Worm (Caenorhabditis elegans) whole organism, L4 larva: ENCODE results near the gene K03H1.7.

Experiments used
- F26F4.8 ChIP-seq: fragments of 200-800 bp; sonication (Bioruptor generic); conservative IDR thresholded peaks from 2 replicates; pipeline ENCODE4 v1.3.6; 2022; ENCODE audit warnings: missing genetic modification characterization, missing compliant biosample characterization
- F37D6.2 ChIP-seq: sonication (generic microtip); optimal IDR thresholded peaks from 2 replicates; lab custom pipeline; 2016; ENCODE audit warnings: mild to moderate bottlenecking, missing genetic modification characterization, missing compliant biosample characterization
- Y48G9A.11 ChIP-seq: fragments of 200-800 bp; sonication (Bioruptor generic); IDR thresholded peaks from 2 replicates; pipeline ENCODE4 v1.3.6; 2022; ENCODE audit warnings: missing genetic modification reagents, missing genetic modification characterization, missing compliant biosample characterization
- aha-1 ChIP-seq: fragments of 150-350 bp; peaks from one replicate; lab custom pipeline; 2014; ENCODE audit warnings: missing biosample characterization, missing genetic modification characterization
- ceh-20 ChIP-seq: fragments of 200-800 bp; sonication (Bioruptor generic); IDR thresholded peaks from 2 replicates; pipeline ENCODE4 v1.3.6; 2022; ENCODE audit warnings: missing genetic modification reagents, missing genetic modification characterization, missing compliant biosample characterization
- ceh-44 ChIP-seq: fragments of 200-800 bp; sonication (Bioruptor generic); IDR thresholded peaks from 2 replicates; pipeline ENCODE4 v1.3.6; 2022; ENCODE audit warnings: missing genetic modification reagents, missing genetic modification characterization, missing compliant biosample characterization
- ceh-82 ChIP-seq: sonication (generic microtip); optimal IDR thresholded peaks from 2 replicates; lab custom pipeline; 2017; ENCODE audit warnings: missing biosample characterization, missing genetic modification characterization
- daf-16 ChIP-seq, 3 experiments: sonication (generic microtip); optimal IDR thresholded peaks; 2 replicates each; lab custom pipeline; 2016 to 2017; ENCODE audit warnings: missing genetic modification characterization in 3 of 3, missing genetic modification reagents in 3 of 3, mild to moderate bottlenecking in 2 of 3, missing compliant biosample characterization in 2 of 3, missing biosample characterization in 1 of 3, moderate library complexity in 1 of 3
- daf-19 ChIP-seq: fragments of 200-800 bp; sonication (Bioruptor generic); conservative IDR thresholded peaks from 2 replicates; pipeline ENCODE4 v1.3.6; 2022; ENCODE audit warnings: missing genetic modification characterization, missing compliant biosample characterization
- dmd-6 ChIP-seq: fragments of 200-800 bp; sonication (Bioruptor generic); IDR thresholded peaks from 2 replicates; pipeline ENCODE4 v1.3.6; 2022; ENCODE audit warnings: missing genetic modification reagents, missing genetic modification characterization, missing compliant biosample characterization
- dmd-8 ChIP-seq: fragments of 200-800 bp; sonication (Bioruptor generic); IDR thresholded peaks from 2 replicates; pipeline ENCODE4 v1.3.6; 2022; ENCODE audit warnings: missing genetic modification characterization, missing compliant biosample characterization
- dpl-1 ChIP-seq: fragments of 150-350 bp; optimal IDR thresholded peaks from 2 replicates; lab custom pipeline; 2014; ENCODE audit warnings: missing biosample characterization, missing genetic modification reagents, missing genetic modification characterization
- dve-1 ChIP-seq: sonication (generic microtip); optimal IDR thresholded peaks from 2 replicates; lab custom pipeline; 2017; ENCODE audit warnings: antibody characterized with exemption, mild to moderate bottlenecking, missing genetic modification characterization, missing compliant biosample characterization; ENCODE audit not compliant: insufficient read depth
- egl-27 ChIP-seq: sonication (generic microtip); optimal IDR thresholded peaks from 3 replicates; lab custom pipeline; 2017; ENCODE audit warnings: missing biosample characterization, missing genetic modification reagents, missing genetic modification characterization
- fos-1 ChIP-seq: fragments of 150-350 bp; optimal IDR thresholded peaks from 2 replicates; lab custom pipeline; 2014; ENCODE audit warnings: missing biosample characterization, missing genetic modification characterization
- hlh-11 ChIP-seq: fragments of 200-800 bp; sonication (Bioruptor generic); optimal IDR thresholded peaks from 2 replicates; lab custom pipeline; 2018; ENCODE audit warnings: mild to moderate bottlenecking, missing genetic modification characterization, missing compliant biosample characterization
- hlh-30 ChIP-seq: sonication (generic microtip); optimal IDR thresholded peaks from 2 replicates; lab custom pipeline; 2017; ENCODE audit warnings: antibody characterized with exemption, mild to moderate bottlenecking, missing genetic modification characterization, missing compliant biosample characterization; ENCODE audit not compliant: insufficient read depth
- hmg-1.1 ChIP-seq: fragments of 200-800 bp; sonication (Bioruptor generic); IDR thresholded peaks from 2 replicates; pipeline ENCODE4 v1.3.6; 2022; ENCODE audit warnings: missing genetic modification reagents, missing genetic modification characterization, missing compliant biosample characterization
- lim-7 ChIP-seq: fragments of 200-800 bp; sonication (Bioruptor generic); IDR thresholded peaks from 2 replicates; pipeline ENCODE4 v1.3.6; 2022; ENCODE audit warnings: missing genetic modification characterization, missing compliant biosample characterization
- lin-13 ChIP-seq: fragments of 150-350 bp; optimal IDR thresholded peaks from 2 replicates; lab custom pipeline; 2014; ENCODE audit warnings: missing biosample characterization, missing genetic modification reagents, missing genetic modification characterization
- lin-15B ChIP-seq: fragments of 150-350 bp; sonication (generic microtip); optimal IDR thresholded peaks from 3 replicates; lab custom pipeline; 2014; ENCODE audit warnings: missing biosample characterization, missing genetic modification characterization
- lin-29 ChIP-seq: fragments of 200-800 bp; sonication (Bioruptor generic); IDR thresholded peaks from 2 replicates; pipeline ENCODE4 v1.3.6; 2022; ENCODE audit warnings: missing genetic modification reagents, missing genetic modification characterization, missing compliant biosample characterization
- lin-38 ChIP-seq: fragments of 200-800 bp; sonication (Bioruptor generic); IDR thresholded peaks from 2 replicates; pipeline ENCODE4 v1.3.6; 2022; ENCODE audit warnings: missing genetic modification reagents, missing genetic modification characterization, missing compliant biosample characterization
- lir-3 ChIP-seq: sonication (generic microtip); optimal IDR thresholded peaks from 2 replicates; lab custom pipeline; 2016; ENCODE audit warnings: mild to moderate bottlenecking, missing genetic modification characterization, missing compliant biosample characterization
- lsy-2 ChIP-seq, 2 experiments: fragments of 150-350 bp in 1 of 2; sonication (generic microtip) in 1 of 2; optimal IDR thresholded peaks; 2 replicates each; lab custom pipeline; 2014 to 2017; ENCODE audit warnings: missing biosample characterization in 2 of 2, missing genetic modification characterization in 2 of 2
- madf-9 ChIP-seq: fragments of 200-800 bp; sonication (Bioruptor generic); conservative IDR thresholded peaks from 2 replicates; pipeline ENCODE4 v1.3.6; 2022; ENCODE audit warnings: missing genetic modification reagents, missing genetic modification characterization, missing compliant biosample characterization
- mdt-29 ChIP-seq: fragments of 200-800 bp; sonication (Bioruptor generic); IDR thresholded peaks from 2 replicates; pipeline ENCODE4 v1.3.6; 2022; ENCODE audit warnings: missing genetic modification reagents, missing genetic modification characterization, missing compliant biosample characterization
- mes-2 ChIP-seq: sonication (generic microtip); optimal IDR thresholded peaks from 2 replicates; lab custom pipeline; 2016; ENCODE audit warnings: missing genotype, mild to moderate bottlenecking, missing genetic modification characterization, missing compliant biosample characterization; ENCODE audit not compliant: poor library complexity, severe bottlenecking
- mxl-3 ChIP-seq: fragments of 200-800 bp; sonication (Bioruptor generic); optimal IDR thresholded peaks from 2 replicates; lab custom pipeline; 2018; ENCODE audit warnings: mild to moderate bottlenecking, missing genetic modification characterization, missing compliant biosample characterization
- nhr-102 ChIP-seq: sonication (generic microtip); optimal IDR thresholded peaks from 2 replicates; lab custom pipeline; 2016; ENCODE audit warnings: mild to moderate bottlenecking, missing genetic modification characterization, moderate library complexity, missing compliant biosample characterization
- nhr-11 ChIP-seq: fragments of 150-350 bp; optimal IDR thresholded peaks from 2 replicates; lab custom pipeline; 2014; ENCODE audit warnings: missing biosample characterization, missing genetic modification characterization
- nhr-111 ChIP-seq: fragments of 200-800 bp; sonication (Bioruptor generic); optimal IDR thresholded peaks from 2 replicates; lab custom pipeline; 2018; ENCODE audit warnings: mild to moderate bottlenecking, missing genetic modification characterization, missing compliant biosample characterization
- nhr-42 ChIP-seq: fragments of 200-800 bp; sonication (Bioruptor generic); IDR thresholded peaks from 2 replicates; pipeline ENCODE4 v1.3.6; 2022; ENCODE audit warnings: missing genetic modification characterization, missing compliant biosample characterization
- nhr-48 ChIP-seq: sonication (generic microtip); optimal IDR thresholded peaks from 2 replicates; lab custom pipeline; 2016; ENCODE audit warnings: mild to moderate bottlenecking, missing genetic modification characterization, missing compliant biosample characterization
- nhr-6 ChIP-seq: fragments of 150-350 bp; optimal IDR thresholded peaks from 2 replicates; lab custom pipeline; 2014; ENCODE audit warnings: missing biosample characterization, missing genetic modification characterization
- nhr-76 ChIP-seq: fragments of 150-350 bp; optimal IDR thresholded peaks from 2 replicates; lab custom pipeline; 2014; ENCODE audit warnings: missing biosample characterization, missing genetic modification characterization
- php-3 ChIP-seq: fragments of 200-800 bp; sonication (Bioruptor generic); IDR thresholded peaks from 2 replicates; pipeline ENCODE4 v1.3.6; 2022; ENCODE audit warnings: missing genetic modification reagents, missing genetic modification characterization, missing compliant biosample characterization
- pqm-1 ChIP-seq: sonication (generic microtip); optimal IDR thresholded peaks from 2 replicates; lab custom pipeline; 2017; ENCODE audit warnings: missing biosample characterization, missing genetic modification characterization
- rbr-2 ChIP-seq: sonication (generic microtip); optimal IDR thresholded peaks from 2 replicates; lab custom pipeline; 2016; ENCODE audit warnings: missing genotype, missing genetic modification characterization, missing compliant biosample characterization
- sdz-12 ChIP-seq: fragments of 200-800 bp; sonication (Bioruptor generic); optimal IDR thresholded peaks from 2 replicates; lab custom pipeline; 2018; ENCODE audit warnings: mild to moderate bottlenecking, missing genetic modification characterization, missing compliant biosample characterization
- snpc-4 ChIP-seq: fragments of 150-350 bp; optimal IDR thresholded peaks from 2 replicates; lab custom pipeline; 2014; ENCODE audit warnings: missing biosample characterization, missing genetic modification characterization
- tra-1 ChIP-seq: fragments of 200-800 bp; sonication (Bioruptor generic); IDR thresholded peaks from 2 replicates; pipeline ENCODE4 v1.3.6; 2022; ENCODE audit warnings: missing genetic modification reagents, missing genetic modification characterization, missing compliant biosample characterization
- unc-130 ChIP-seq: sonication (generic microtip); optimal IDR thresholded peaks from 2 replicates; lab custom pipeline; 2016; ENCODE audit warnings: missing genetic modification reagents, missing genetic modification characterization, missing compliant biosample characterization
- unc-39 ChIP-seq: sonication (generic microtip); optimal IDR thresholded peaks from 2 replicates; lab custom pipeline; 2017; ENCODE audit warnings: missing biosample characterization, missing genetic modification characterization
- unc-62 ChIP-seq, 3 experiments: fragments of 150-350 bp in 1 of 3; sonication (generic microtip); optimal IDR thresholded peaks in 2 of 3; peaks in 1 of 3; 1 replicate in 1 of 3; 2 replicates in 2 of 3; lab custom pipeline; 2014 to 2017; ENCODE audit warnings: missing biosample characterization in 3 of 3, missing genetic modification characterization in 3 of 3, missing genetic modification reagents in 3 of 3, missing genotype in 1 of 3
- zag-1 ChIP-seq: fragments of 150-350 bp; optimal IDR thresholded peaks from 2 replicates; lab custom pipeline; 2014; ENCODE audit warnings: missing biosample characterization, missing genetic modification characterization
- ztf-11 ChIP-seq: fragments of 150-350 bp; optimal IDR thresholded peaks from 2 replicates; lab custom pipeline; 2014; ENCODE audit warnings: missing biosample characterization, missing genetic modification characterization

Gene K03H1.7

ce11 chrIII:9928777-9929176, 18.4 kb upstream of the K03H1.7 start, which contains the start of gene ttr-1:
ttr-1 (plus strand) TSS chrIII:9929077.
- TF ChIP-seq nhr-76 (tag; lab: Kevin White, UChicago) (no peak), nhr-111 (GFP tag; lab: Kevin White, UChicago) (no peak), lir-3 (no peak)

- TF ChIP-seq nhr-42 (GFP tag; lab: Robert Waterston, UW) (no peak), aha-1 (tag; lab: Kevin White, UChicago) (peak; percentile 84)
These were observed 17.7 kb upstream of the K03H1.7 start for ce11 chrIII:9929525-9929924.

ce11 chrIII:9930406-9930805, 16.8 kb upstream of the K03H1.7 start:
- TF ChIP-seq dpl-1 (peak; percentile 27), hlh-11 (tag; lab: Kevin White, UChicago) (peak; percentile 85), sdz-12 (GFP tag; lab: Kevin White, UChicago) (no peak), aha-1 (tag; lab: Kevin White, UChicago) (no peak), rbr-2 (tag; lab: Kevin White, UChicago) (no peak), nhr-6 (tag; lab: Kevin White, UChicago) (no peak), dmd-6 (GFP tag; lab: Robert Waterston, UW) (peak; percentile 67; the same call in 1 of the 2 replicates), madf-9 (GFP tag; lab: Robert Waterston, UW) (no peak), dmd-8 (GFP tag; lab: Robert Waterston, UW) (no peak), mes-2 (peak; percentile 62), ztf-11 (no peak), egl-27 (tag; lab: Kevin White, UChicago) (no peak), mdt-29 (no peak), unc-39 (no peak), F26F4.8 (GFP tag; lab: Robert Waterston, UW) (no peak), Y48G9A.11 (GFP tag; lab: Robert Waterston, UW) (no peak), pqm-1 (tag; lab: Kevin White, UChicago) (peak; percentile 95), hmg-1.1 (GFP tag; lab: Robert Waterston, UW) (no peak), lin-29 (GFP tag; lab: Robert Waterston, UW) (no peak), lim-7 (GFP tag; lab: Robert Waterston, UW) (no peak), unc-130 (GFP tag; lab: Kevin White, UChicago) (no peak), php-3 (GFP tag; lab: Robert Waterston, UW) (peak; percentile 60), mxl-3 (GFP tag; lab: Kevin White, UChicago) (peak; percentile 11), fos-1 (tag; lab: Kevin White, UChicago) (no peak), lin-13 (GFP tag; lab: Kevin White, UChicago) (no peak), nhr-102 (peak; percentile 57), ceh-44 (GFP tag; lab: Robert Waterston, UW) (no peak), daf-19 (GFP tag; lab: Robert Waterston, UW) (no peak), zag-1 (no peak), nhr-11 (tag; lab: Kevin White, UChicago) (no peak), daf-16 (GFP tag; optimal IDR thresholded peaks at IDR 0.05; lab: Kevin White, UChicago) (peak in 1 of 2 experiments; percentile 26), daf-16 (tag; optimal IDR thresholded peaks at IDR 0.05; lab: Kevin White, UChicago) (peak; percentile 89), tra-1 (GFP tag; lab: Robert Waterston, UW) (0 out of 2 replicates have a peak, but pooled peaks have one; percentile 70), lin-38 (GFP tag; lab: Robert Waterston, UW) (peak; percentile 13; the same call in 1 of the 2 replicates), lin-15B (no peak), nhr-48 (tag; lab: Kevin White, UChicago) (peak; percentile 80), dve-1 (tag; lab: Kevin White, UChicago) (peak; percentile 87), F37D6.2 (no peak), lsy-2 (tag; optimal IDR thresholded peaks at IDR 0.05; lab: Kevin White, UChicago) (peak; percentile 4 to 29), hlh-30 (tag; lab: Kevin White, UChicago) (peak; percentile 35), ceh-20 (peak; percentile 33; the same call in 1 of the 2 replicates), snpc-4 (tag; lab: Kevin White, UChicago) (no peak), unc-62 (GFP tag; optimal IDR thresholded peaks at IDR 0.05 in 1 of 2; lab: Kevin White, UChicago) (peak in 1 of 2 experiments; percentile 58), unc-62 (tag; optimal IDR thresholded peaks at IDR 0.05; lab: Kevin White, UChicago) (no peak), ceh-82 (no peak)
